Worm (Caenorhabditis elegans) whole organism, L4 larva: ENCODE results near the gene fbxa-209.

ENCODE experiments used
- fkh-10 ChIP-seq: fragments of 150-350 bp; optimal IDR thresholded peaks from 2 replicates; lab custom pipeline; 2014; ENCODE audit warnings: missing biosample characterization, missing genetic modification reagents, missing genetic modification characterization
- nhr-28 ChIP-seq: fragments of 150-350 bp; optimal IDR thresholded peaks from 2 replicates; lab custom pipeline; 2014; ENCODE audit warnings: missing biosample characterization, missing genetic modification characterization
- ztf-11 ChIP-seq: fragments of 150-350 bp; optimal IDR thresholded peaks from 2 replicates; lab custom pipeline; 2014; ENCODE audit warnings: missing biosample characterization, missing genetic modification characterization

- no peak for TF ChIP-seq nhr-28
- TF ChIP-seq fkh-10 (GFP tag; lab: Kevin White, UChicago), result no peak
- TF ChIP-seq ztf-11, result no peak
Observed at ce11 chrV:15394906-15395305, 31.9 kb downstream of the fbxa-209 start, which contains the start of gene T06E6.1.
